Fruit fly (Drosophila melanogaster) Kc167 (cell line): ENCODE measurements around the gene Tim9a.

Experiments
- Myc ChIP-seq: fragments of >200 bp; optimal IDR thresholded peaks from 2 replicates; lab custom pipeline; 2017; ENCODE audit warnings: missing external identifiers
- Sin3A ChIP-seq: fragments of >200 bp; optimal IDR thresholded peaks from 2 replicates; lab custom pipeline; 2018; ENCODE audit warnings: missing external identifiers
- h ChIP-seq: fragments of >200 bp; optimal IDR thresholded peaks from 3 replicates; lab custom pipeline; 2018; ENCODE audit warnings: missing external identifiers
- insv ChIP-seq: fragments of >200 bp; optimal IDR thresholded peaks from 3 replicates; lab custom pipeline; 2018; ENCODE audit warnings: missing external identifiers
- psq ChIP-seq: fragments of >200 bp; optimal IDR thresholded peaks from 2 replicates; lab custom pipeline; 2017; ENCODE audit warnings: missing external identifiers
- ttk ChIP-seq: sonication (Bioruptor generic); optimal IDR thresholded peaks from 2 replicates; lab custom pipeline; 2017; ENCODE audit warnings: missing external identifiers

The Tim9a gene

dm6 chrX:13384583-13385342, at the start of gene Tim9a, which contains the start of gene Rbp1-like:
Gene Tim9a (plus strand): TSS chrX:13385210.
Gene Rbp1-like (minus strand): TSS chrX:13384877.
- TF ChIP-seq h = no peak
- TF ChIP-seq Myc (lab: Kevin White, UChicago) = no peak
- no peak for TF ChIP-seq ttk (lab: Kevin White, UChicago)
- TF ChIP-seq psq = no peak
- no peak for TF ChIP-seq insv (lab: Kevin White, UChicago)
- no peak for TF ChIP-seq Sin3A

dm6 chrX:13337454-13337853, 47.6 kb upstream of the Tim9a start, which contains the start of gene RpS15Aa:
Gene RpS15Aa (minus strand): TSS chrX:13337705.
- TF ChIP-seq ttk (lab: Kevin White, UChicago) = no peak
- no peak for TF ChIP-seq Sin3A
- no peak for TF ChIP-seq psq
- TF ChIP-seq h = no peak
- TF ChIP-seq Myc (lab: Kevin White, UChicago) = no peak
- TF ChIP-seq insv (lab: Kevin White, UChicago) = no peak

dm6 chrX:13338113-13338512, 46.9 kb upstream of the Tim9a start, which contains the start of gene CG15747:
Gene CG15747 (plus strand): TSS chrX:13338318.
- no peak for TF ChIP-seq Myc (lab: Kevin White, UChicago)
- no peak for TF ChIP-seq h
- TF ChIP-seq insv (lab: Kevin White, UChicago) = no peak
- TF ChIP-seq Sin3A = no peak
- no peak for TF ChIP-seq psq
- TF ChIP-seq ttk (lab: Kevin White, UChicago) = no peak

DNA sequence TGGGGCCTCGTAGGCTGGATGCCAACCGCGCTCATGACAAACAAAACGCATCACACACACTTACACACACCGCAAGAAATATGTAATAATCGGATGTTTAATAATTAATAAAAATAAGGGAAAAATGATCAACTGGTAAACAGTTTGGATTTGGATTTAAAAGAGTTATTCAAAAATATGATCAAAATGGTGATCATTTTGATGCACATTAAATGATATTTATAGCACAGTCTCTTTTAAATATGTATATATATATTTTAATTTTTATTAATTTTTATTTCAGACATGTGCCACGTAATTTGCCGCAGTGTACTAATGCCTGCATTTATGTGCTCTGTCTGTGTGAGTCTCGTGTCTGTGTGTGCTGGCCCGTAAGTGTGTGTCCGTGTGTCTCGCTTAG, 39.7 kb upstream of the Tim9a start:
- no peak for TF ChIP-seq Sin3A
- TF ChIP-seq ttk (lab: Kevin White, UChicago) = no peak
- no peak for TF ChIP-seq Myc (lab: Kevin White, UChicago)

- TF ChIP-seq insv (lab: Kevin White, UChicago) = no peak
- TF ChIP-seq Myc (lab: Kevin White, UChicago) = no peak
- TF ChIP-seq psq = no peak
- no peak for TF ChIP-seq ttk (lab: Kevin White, UChicago)
- TF ChIP-seq Sin3A = no peak
- TF ChIP-seq h = no peak
Observed at dm6 chrX:13346998-13347397, 38.0 kb upstream of the Tim9a start.

DNA sequence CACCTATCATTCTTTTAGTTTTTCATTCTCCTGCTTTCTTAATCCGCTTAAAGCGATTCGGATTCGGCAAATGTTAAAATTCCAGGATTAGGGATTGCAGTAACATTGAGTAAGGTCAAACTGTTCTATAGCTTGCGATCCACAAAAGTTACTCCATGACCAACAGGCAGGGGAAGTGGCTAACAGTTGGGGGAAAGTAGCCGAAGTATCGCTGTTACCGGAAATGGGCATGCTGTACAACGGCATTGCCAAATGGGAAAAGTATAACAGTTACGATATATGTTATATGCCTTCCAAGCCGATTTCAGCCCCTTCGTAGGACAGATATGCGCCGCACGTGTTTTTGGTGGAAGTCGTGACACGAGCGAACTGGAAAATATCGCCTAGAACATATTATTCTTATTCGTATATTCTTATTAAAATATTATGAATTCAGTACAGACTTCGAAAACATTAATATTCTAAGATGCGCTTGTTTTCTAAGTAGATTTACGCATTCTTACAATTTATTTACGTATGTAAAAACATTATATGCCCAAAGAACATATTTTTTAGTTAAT, 26.7 kb upstream of the Tim9a start:
- no peak for TF ChIP-seq h
- TF ChIP-seq insv (lab: Kevin White, UChicago) = no peak
- no peak for TF ChIP-seq psq
- no peak for TF ChIP-seq Sin3A
- TF ChIP-seq Myc (lab: Kevin White, UChicago) = no peak
- TF ChIP-seq ttk (lab: Kevin White, UChicago) = no peak

dm6 chrX:13358948-13359347, 26.1 kb upstream of the Tim9a start, which contains the start of gene Syt12:
Gene Syt12 (plus strand): TSS chrX:13359248.
- TF ChIP-seq Myc (lab: Kevin White, UChicago) (no peak), psq (no peak), Sin3A (no peak), h (no peak), insv (lab: Kevin White, UChicago) (no peak), ttk (lab: Kevin White, UChicago) (no peak)

DNA sequence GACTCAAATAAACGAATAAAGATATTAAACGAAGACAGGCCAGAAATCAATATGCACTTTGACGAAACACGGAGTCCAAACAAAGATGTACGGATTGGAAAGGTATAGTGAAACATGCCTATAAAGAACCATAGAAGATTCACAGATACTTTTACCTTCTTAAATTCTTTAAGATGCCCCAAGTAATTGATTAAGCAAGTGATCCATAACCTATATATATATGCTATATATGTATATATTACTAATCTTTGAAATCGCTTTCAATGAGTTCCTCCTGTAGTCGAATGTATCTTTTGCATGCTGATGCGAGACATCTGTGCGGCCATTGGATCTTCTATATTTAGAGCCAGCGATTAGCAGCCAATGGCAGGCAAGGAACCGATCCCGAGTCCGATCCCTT, 16.9 kb upstream of the Tim9a start, which contains the start of gene dmrt11E:
TSS of gene dmrt11E (plus strand) at position 43 of the 400 bp plus-strand sequence.
- TF ChIP-seq Sin3A (no peak), h (no peak), ttk (lab: Kevin White, UChicago) (no peak), psq (no peak), Myc (lab: Kevin White, UChicago) (no peak), insv (lab: Kevin White, UChicago) (no peak)

DNA sequence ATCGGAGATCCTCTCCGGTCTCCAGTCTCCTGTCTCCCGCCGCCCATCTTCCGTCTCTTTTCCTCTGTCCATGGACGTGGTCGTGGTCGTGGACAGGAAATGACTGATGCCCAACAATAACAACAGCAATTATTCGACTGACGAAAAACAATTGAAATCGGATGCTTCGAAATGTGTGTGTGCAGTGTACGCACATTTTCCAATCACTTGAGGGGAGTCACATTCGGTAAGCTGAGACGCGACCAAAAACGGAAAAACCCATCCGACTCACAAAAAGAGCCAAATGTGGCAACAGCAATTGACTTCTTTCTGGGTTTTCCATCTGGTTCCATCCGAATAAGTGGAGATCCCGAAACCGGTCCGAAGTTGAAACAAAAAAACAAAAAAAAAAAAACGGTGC, 15.6 kb upstream of the Tim9a start:
- TF ChIP-seq psq (no peak), insv (lab: Kevin White, UChicago) (no peak), ttk (lab: Kevin White, UChicago) (no peak), Myc (lab: Kevin White, UChicago) (no peak), h (no peak), Sin3A (no peak)

DNA sequence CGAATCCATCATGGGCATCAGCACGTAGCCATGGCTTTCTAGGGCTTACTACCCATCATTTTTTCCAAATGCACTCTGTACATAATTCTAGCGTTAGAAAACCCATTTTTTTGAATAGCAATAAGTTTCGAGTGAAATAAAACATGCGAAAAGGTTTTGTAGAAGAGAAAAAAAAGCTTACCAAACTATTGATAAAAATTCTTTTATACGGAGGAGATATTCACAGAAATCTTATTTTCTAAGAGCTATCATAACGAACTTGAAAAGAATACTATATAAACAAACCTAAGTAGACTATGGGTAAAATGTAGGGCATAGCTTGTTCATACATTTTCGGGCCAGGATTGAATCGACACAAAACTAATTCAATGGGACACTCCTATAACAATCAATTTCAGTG, 14.7 kb upstream of the Tim9a start, which contains the start of gene CG1640:
TSS of gene CG1640 (plus strand) at position 301 of the 400 bp plus-strand sequence.
- TF ChIP-seq psq (no peak), ttk (lab: Kevin White, UChicago) (no peak), Myc (lab: Kevin White, UChicago) (no peak), insv (lab: Kevin White, UChicago) (no peak), Sin3A (no peak)

- TF ChIP-seq ttk (lab: Kevin White, UChicago) (no peak), psq (no peak), Sin3A (no peak), Myc (lab: Kevin White, UChicago) (no peak), insv (lab: Kevin White, UChicago) (no peak)
Observed at dm6 chrX:13370826-13371703, 13.9 kb upstream of the Tim9a start.

DNA sequence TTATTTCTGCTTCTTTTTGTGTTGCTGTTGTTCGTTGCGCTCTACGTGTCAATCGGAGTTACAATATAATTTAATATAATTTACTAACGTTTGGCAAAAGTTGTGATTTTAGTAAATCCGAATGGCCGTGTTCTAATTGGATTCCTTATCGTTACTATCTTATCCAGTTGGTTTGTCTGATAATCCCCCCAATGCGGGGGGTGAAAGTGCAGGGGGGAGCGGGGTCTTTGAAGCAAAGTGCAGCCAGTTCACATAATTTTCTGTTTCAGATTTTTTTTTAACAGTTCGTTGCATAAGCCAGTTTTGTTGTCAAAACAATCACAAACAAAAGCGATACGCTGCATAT, 13.3 kb upstream of the Tim9a start:
- TF ChIP-seq Sin3A (no peak), psq (no peak), Myc (lab: Kevin White, UChicago) (no peak), insv (lab: Kevin White, UChicago) (no peak), ttk (lab: Kevin White, UChicago) (no peak), h (no peak)
